Fruit fly (Drosophila melanogaster) whole organism, embryonic: ENCODE data around the gene Hr96.
A peak's percentile ranks its signal among the peaks of the same experiment; 100 is the strongest.

Experiments
- ATbp ChIP-seq: fragments of 200-800 bp; sonication (Bioruptor generic); optimal IDR thresholded peaks from 2 replicates; lab custom pipeline; 2017; ENCODE audit warnings: missing biosample characterization, mild to moderate bottlenecking, missing genetic modification characterization, missing genetic modification reagents
- CG1233 ChIP-seq: fragments of 200-800 bp; sonication (Bioruptor generic); optimal IDR thresholded peaks from 4 replicates; lab custom pipeline; 2018; ENCODE audit warnings: missing biosample characterization, mild to moderate bottlenecking, missing genetic modification characterization
- CG12769 ChIP-seq: fragments of 200-800 bp; sonication (Bioruptor generic); optimal IDR thresholded peaks from 2 replicates; lab custom pipeline; 2019; ENCODE audit warnings: missing biosample characterization, mild to moderate bottlenecking, missing genetic modification characterization, moderate library complexity
- CG31365 ChIP-seq: fragments of 200-800 bp; sonication (Bioruptor generic); optimal IDR thresholded peaks from 2 replicates; lab custom pipeline; 2018; ENCODE audit warnings: missing biosample characterization, mild to moderate bottlenecking, missing genetic modification characterization
- CG32532 ChIP-seq: fragments of 200-800 bp; sonication (Bioruptor generic); IDR thresholded peaks from 2 replicates; pipeline ENCODE4 v1.3.6; 2022; ENCODE audit warnings: missing biosample characterization, missing genetic modification characterization
- CG34376 ChIP-seq: fragments of 200-800 bp; sonication (Bioruptor generic); optimal IDR thresholded peaks from 2 replicates; lab custom pipeline; 2018; ENCODE audit warnings: missing biosample characterization, mild to moderate bottlenecking, missing genetic modification characterization
- CG4820 ChIP-seq: fragments of 200-800 bp; sonication (Bioruptor generic); optimal IDR thresholded peaks from 3 replicates; lab custom pipeline; 2016; ENCODE audit warnings: missing biosample characterization, missing genetic modification characterization
- CG6689 ChIP-seq: fragments of 200-800 bp; sonication (Bioruptor generic); IDR thresholded peaks from 2 replicates; pipeline ENCODE4 v1.3.6; 2022; ENCODE audit warnings: missing biosample characterization, missing genetic modification characterization
- CG7372 ChIP-seq: fragments of 200-800 bp; sonication (Bioruptor generic); IDR thresholded peaks from 2 replicates; pipeline ENCODE4 v1.3.6; 2022; ENCODE audit warnings: missing biosample characterization, missing genetic modification characterization
- CG7987 ChIP-seq: fragments of 200-800 bp; sonication (Bioruptor generic); optimal IDR thresholded peaks from 2 replicates; lab custom pipeline; 2018; ENCODE audit warnings: missing biosample characterization, mild to moderate bottlenecking, missing genetic modification characterization, moderate library complexity
- CG8089 ChIP-seq: fragments of 200-800 bp; sonication (Bioruptor generic); optimal IDR thresholded peaks from 3 replicates; lab custom pipeline; 2016; ENCODE audit warnings: missing biosample characterization, missing genetic modification characterization
- CG9817 ChIP-seq: fragments of 200-800 bp; sonication (Bioruptor generic); optimal IDR thresholded peaks from 2 replicates; lab custom pipeline; 2018; ENCODE audit warnings: missing biosample characterization, mild to moderate bottlenecking, missing genetic modification characterization, moderate library complexity
- CrebB ChIP-seq: fragments of 200-800 bp; sonication (Bioruptor generic); optimal IDR thresholded peaks from 3 replicates; lab custom pipeline; 2018; ENCODE audit warnings: missing biosample characterization, mild to moderate bottlenecking, missing genetic modification characterization
- Dip2 ChIP-seq: fragments of 200-800 bp; sonication (Bioruptor generic); IDR thresholded peaks from 2 replicates; pipeline ENCODE4 v1.3.6; 2022; ENCODE audit warnings: missing biosample characterization, missing genetic modification characterization
- Dref ChIP-seq: fragments of 200-800 bp; sonication (Bioruptor generic); IDR thresholded peaks from 2 replicates; pipeline ENCODE4 v1.3.6; 2022; ENCODE audit warnings: missing biosample characterization, missing genetic modification characterization
- E2f1 ChIP-seq: fragments of 200-800 bp; sonication (Bioruptor generic); IDR thresholded peaks from 2 replicates; pipeline ENCODE4 v1.3.6; 2022; ENCODE audit warnings: missing biosample characterization, missing genetic modification characterization
- Mad ChIP-seq: fragments of 200-800 bp; sonication (Bioruptor generic); optimal IDR thresholded peaks from 2 replicates; lab custom pipeline; 2016; ENCODE audit warnings: missing biosample characterization, missing genetic modification characterization
- NfI ChIP-seq: fragments of 200-800 bp; sonication (Bioruptor generic); optimal IDR thresholded peaks from 3 replicates; lab custom pipeline; 2018; ENCODE audit warnings: missing biosample characterization, mild to moderate bottlenecking, missing genetic modification characterization, moderate library complexity
- Oaz ChIP-seq: fragments of 200-800 bp; sonication (Bioruptor generic); IDR thresholded peaks from 2 replicates; pipeline ENCODE4 v1.3.6; 2022; ENCODE audit warnings: missing biosample characterization, missing genetic modification characterization
- Pdp1 ChIP-seq, 2 experiments: fragments of 200-800 bp; sonication (Bioruptor generic); optimal IDR thresholded peaks; 3 replicates each; lab custom pipeline; 2016; ENCODE audit warnings: missing biosample characterization in 2 of 2, missing genetic modification characterization in 2 of 2, mild to moderate bottlenecking in 1 of 2, moderate library complexity in 1 of 2
- Rfx ChIP-seq: fragments of 200-800 bp; sonication (Bioruptor generic); IDR thresholded peaks from 2 replicates; pipeline ENCODE4 v1.3.6; 2022; ENCODE audit warnings: missing biosample characterization, missing genetic modification characterization
- Sin3A ChIP-seq: fragments of >200 bp; optimal IDR thresholded peaks from 2 replicates; lab custom pipeline; 2018
- Sry-δ ChIP-seq: fragments of 200-800 bp; sonication (Bioruptor generic); optimal IDR thresholded peaks from 2 replicates; lab custom pipeline; 2016; ENCODE audit warnings: missing biosample characterization, missing genetic modification characterization
- Trl ChIP-seq, 3 experiments: fragments of >200 bp in 2 of 3; fragments of 200-800 bp in 1 of 3; sonication (Bioruptor generic) in 1 of 3; optimal IDR thresholded peaks; 2 replicates in 1 of 3; 3 replicates in 2 of 3; lab custom pipeline; 2016 to 2017; ENCODE audit warnings: missing biosample characterization in 1 of 3, missing genetic modification characterization in 1 of 3
- Vsx1 ChIP-seq: fragments of 200-800 bp; sonication (Bioruptor generic); optimal IDR thresholded peaks from 2 replicates; lab custom pipeline; 2017; ENCODE audit warnings: missing biosample characterization, mild to moderate bottlenecking, missing genetic modification characterization, missing genetic modification reagents
- bbx ChIP-seq: fragments of 200-800 bp; sonication (Bioruptor generic); IDR thresholded peaks from 2 replicates; pipeline ENCODE4 v1.3.6; 2022; ENCODE audit warnings: missing biosample characterization, missing genetic modification characterization; ENCODE audit not compliant: partially characterized antibody
- cg ChIP-seq: fragments of 200-800 bp; sonication (Bioruptor generic); optimal IDR thresholded peaks from 3 replicates; lab custom pipeline; 2019; ENCODE audit warnings: missing biosample characterization, mild to moderate bottlenecking, missing genetic modification characterization, moderate library complexity
- ci ChIP-seq: fragments of 200-800 bp; sonication (Bioruptor generic); IDR thresholded peaks from 3 replicates; pipeline ENCODE4 v1.3.6; 2022; ENCODE audit warnings: missing biosample characterization, missing genetic modification characterization
- cwo ChIP-seq: fragments of 200-800 bp; sonication (Bioruptor generic); optimal IDR thresholded peaks from 3 replicates; lab custom pipeline; 2017; ENCODE audit warnings: missing biosample characterization, missing genetic modification characterization, mild to moderate bottlenecking, moderate library complexity, missing genetic modification reagents
- eve ChIP-seq, 2 experiments: fragments of >200 bp; optimal IDR thresholded peaks; 2 replicates each; lab custom pipeline; 2017; ENCODE audit warnings: missing biosample characterization in 2 of 2, missing genetic modification characterization in 2 of 2
- fd64A ChIP-seq: fragments of 200-800 bp; sonication (Bioruptor generic); optimal IDR thresholded peaks from 3 replicates; lab custom pipeline; 2018; ENCODE audit warnings: missing biosample characterization, mild to moderate bottlenecking, missing genetic modification characterization
- grn ChIP-seq: fragments of 200-800 bp; sonication (Bioruptor generic); optimal IDR thresholded peaks from 3 replicates; lab custom pipeline; 2017; ENCODE audit warnings: missing biosample characterization, missing genetic modification characterization
- kah ChIP-seq: fragments of 200-800 bp; sonication (Bioruptor generic); optimal IDR thresholded peaks from 2 replicates; lab custom pipeline; 2018; ENCODE audit warnings: missing biosample characterization, mild to moderate bottlenecking, missing genetic modification characterization
- kay ChIP-seq: fragments of 200-800 bp; sonication (Bioruptor generic); optimal IDR thresholded peaks from 2 replicates; lab custom pipeline; 2016; ENCODE audit warnings: missing biosample characterization, missing genetic modification characterization
- nerfin-2 ChIP-seq: fragments of 200-800 bp; sonication (Bioruptor generic); IDR thresholded peaks from 2 replicates; pipeline ENCODE4 v1.3.6; 2022; ENCODE audit warnings: missing biosample characterization, missing genetic modification characterization; ENCODE audit not compliant: partially characterized antibody
- phol ChIP-seq: fragments of 200-800 bp; sonication (Bioruptor generic); optimal IDR thresholded peaks from 3 replicates; lab custom pipeline; 2018; ENCODE audit warnings: missing biosample characterization, mild to moderate bottlenecking, missing genetic modification characterization, moderate library complexity
- pnt ChIP-seq: fragments of 200-800 bp; sonication (Bioruptor generic); optimal IDR thresholded peaks from 3 replicates; lab custom pipeline; 2016; ENCODE audit warnings: missing biosample characterization, missing genetic modification characterization
- salm ChIP-seq: fragments of 200-800 bp; sonication (Bioruptor generic); optimal IDR thresholded peaks from 2 replicates; lab custom pipeline; 2018; ENCODE audit warnings: missing biosample characterization, mild to moderate bottlenecking, missing genetic modification characterization
- scrt ChIP-seq: fragments of 200-800 bp; sonication (Bioruptor generic); optimal IDR thresholded peaks from 2 replicates; lab custom pipeline; 2018; ENCODE audit warnings: missing biosample characterization, mild to moderate bottlenecking, missing genetic modification characterization, moderate library complexity
- sens ChIP-seq: fragments of 200-800 bp; sonication (Bioruptor generic); peaks from one replicate; lab custom pipeline; 2016; ENCODE audit warnings: missing biosample characterization, missing genetic modification characterization
- sim ChIP-seq: fragments of 200-800 bp; sonication (Bioruptor generic); IDR thresholded peaks from 2 replicates; pipeline ENCODE4 v1.3.6; 2022; ENCODE audit warnings: missing biosample characterization, missing genetic modification characterization
- wdn ChIP-seq: fragments of 200-800 bp; sonication (Bioruptor generic); IDR thresholded peaks from 2 replicates; pipeline ENCODE4 v1.3.6; 2022; ENCODE audit warnings: missing biosample characterization, missing genetic modification characterization
- z ChIP-seq: fragments of 200-800 bp; sonication (Bioruptor generic); IDR thresholded peaks from 3 replicates; pipeline ENCODE4 v1.3.6; 2022; ENCODE audit warnings: missing biosample characterization, missing genetic modification characterization
- zf30C ChIP-seq: fragments of 200-800 bp; sonication (Bioruptor generic); optimal IDR thresholded peaks from 3 replicates; lab custom pipeline; 2018; ENCODE audit warnings: missing biosample characterization, mild to moderate bottlenecking, missing genetic modification characterization

Hr96 gene

DNA sequence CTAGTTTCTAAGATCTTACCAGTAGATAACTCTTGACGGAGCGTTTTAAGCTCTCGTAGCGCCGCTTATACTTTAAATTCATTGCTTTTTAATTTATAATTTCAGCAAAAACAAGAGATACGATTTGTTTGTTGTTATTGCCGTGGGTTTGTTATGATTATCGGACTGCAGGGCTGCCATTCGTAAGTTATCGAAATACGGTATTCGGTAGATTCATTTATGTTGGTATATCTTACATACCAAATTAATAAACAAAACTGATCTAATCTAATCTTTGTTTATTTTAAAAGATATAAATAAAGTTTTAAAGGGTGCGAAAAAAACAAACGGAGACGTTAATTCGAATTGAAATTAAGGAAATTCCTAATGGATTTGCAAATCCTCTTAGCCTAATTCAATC is 31.0 kb downstream of the Hr96 start, which contains the start of the genes CG31111 and stac (continued):
- TF ChIP-seq CG9817 = no peak
- peak; percentile 66 for TF ChIP-seq Dref
- TF ChIP-seq sim (GFP tag; lab: Robert Waterston, UW) = no peak
- no peak for TF ChIP-seq CG6689
- TF ChIP-seq nerfin-2 (GFP tag; lab: Robert Waterston, UW) = no peak
- TF ChIP-seq CG32532 = no peak
- no peak for TF ChIP-seq CG7372 (GFP tag; lab: Robert Waterston, UW)
- no peak for TF ChIP-seq CG4820 (GFP tag; lab: Kevin White, UChicago)

DNA sequence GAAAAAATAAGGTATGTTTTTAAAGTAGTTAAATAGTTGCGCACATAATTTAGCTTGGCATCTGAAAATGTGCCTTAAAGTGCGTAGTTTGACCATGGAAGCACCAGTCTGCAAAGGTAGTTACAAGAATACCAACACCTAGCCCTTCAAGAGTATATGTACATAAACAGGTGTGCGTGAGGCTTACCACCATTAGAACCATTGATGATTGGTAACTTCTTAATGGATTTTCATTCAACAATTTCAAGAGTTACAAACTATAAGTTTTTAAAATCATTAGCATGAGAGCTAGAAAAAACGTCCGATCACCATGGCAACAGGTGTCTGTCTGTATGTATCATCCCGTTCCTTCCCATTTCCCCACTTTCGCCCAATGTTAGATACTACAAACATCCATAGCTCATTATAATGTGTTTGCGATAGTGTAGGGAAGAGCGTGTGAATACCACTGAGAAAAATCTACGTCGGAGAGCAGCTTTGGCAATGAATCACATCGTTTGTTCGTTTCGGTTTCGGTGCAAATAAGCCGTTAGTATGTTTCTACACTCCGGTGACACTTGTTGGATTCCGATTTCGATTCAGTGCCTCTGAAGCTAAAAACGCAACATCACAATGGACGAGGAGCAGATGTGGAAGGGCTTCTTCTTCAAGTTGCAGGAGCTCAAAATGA is 31.6 kb downstream of the Hr96 start:
- TF ChIP-seq CG12769 (peak; percentile 93), ci (GFP tag; lab: Robert Waterston, UW) (0 out of 3 replicates have a peak, but pooled peaks have one; percentile 13), scrt (GFP tag; lab: Kevin White, UChicago) (peak; percentile 28), CG34376 (peak; percentile 14), CG31365 (tag; lab: Kevin White, UChicago) (no peak), grn (peak; percentile 65), Trl (optimal IDR thresholded peaks at IDR 0.05; lab: Kevin White, UChicago) (peak in 1 of 2 experiments; percentile 35), Trl (GFP tag; optimal IDR thresholded peaks at IDR 0.05; lab: Kevin White, UChicago) (no peak), kah (GFP tag; lab: Kevin White, UChicago) (peak; percentile 97), sens (GFP tag; lab: Kevin White, UChicago) (no peak), cg (GFP tag; lab: Kevin White, UChicago) (peak; percentile 52), wdn (GFP tag; lab: Robert Waterston, UW) (no peak), Rfx (GFP tag; lab: Robert Waterston, UW) (peak; percentile 44; the same call in 1 of the 2 replicates), Mad (GFP tag; lab: Kevin White, UChicago) (no peak), Oaz (GFP tag; lab: Robert Waterston, UW) (no peak), kay (GFP tag; lab: Kevin White, UChicago) (peak; percentile 8), ATbp (GFP tag; lab: Kevin White, UChicago) (no peak), eve (GFP tag; optimal IDR thresholded peaks at IDR 0.05; lab: Kevin White, UChicago) (peak in 1 of 2 experiments; percentile 69), Sry-δ (GFP tag; lab: Kevin White, UChicago) (no peak), z (GFP tag; lab: Robert Waterston, UW) (no peak)

dm6 chr3R:25060462-25060861 is 35.4 kb downstream of the Hr96 start:
- TF ChIP-seq CrebB (tag; lab: Kevin White, UChicago) (no peak), Pdp1 (GFP tag; optimal IDR thresholded peaks at IDR 0.05; lab: Kevin White, UChicago) (peak in 1 of 2 experiments; percentile 54), Vsx1 (GFP tag; lab: Kevin White, UChicago) (peak; percentile 71)

DNA sequence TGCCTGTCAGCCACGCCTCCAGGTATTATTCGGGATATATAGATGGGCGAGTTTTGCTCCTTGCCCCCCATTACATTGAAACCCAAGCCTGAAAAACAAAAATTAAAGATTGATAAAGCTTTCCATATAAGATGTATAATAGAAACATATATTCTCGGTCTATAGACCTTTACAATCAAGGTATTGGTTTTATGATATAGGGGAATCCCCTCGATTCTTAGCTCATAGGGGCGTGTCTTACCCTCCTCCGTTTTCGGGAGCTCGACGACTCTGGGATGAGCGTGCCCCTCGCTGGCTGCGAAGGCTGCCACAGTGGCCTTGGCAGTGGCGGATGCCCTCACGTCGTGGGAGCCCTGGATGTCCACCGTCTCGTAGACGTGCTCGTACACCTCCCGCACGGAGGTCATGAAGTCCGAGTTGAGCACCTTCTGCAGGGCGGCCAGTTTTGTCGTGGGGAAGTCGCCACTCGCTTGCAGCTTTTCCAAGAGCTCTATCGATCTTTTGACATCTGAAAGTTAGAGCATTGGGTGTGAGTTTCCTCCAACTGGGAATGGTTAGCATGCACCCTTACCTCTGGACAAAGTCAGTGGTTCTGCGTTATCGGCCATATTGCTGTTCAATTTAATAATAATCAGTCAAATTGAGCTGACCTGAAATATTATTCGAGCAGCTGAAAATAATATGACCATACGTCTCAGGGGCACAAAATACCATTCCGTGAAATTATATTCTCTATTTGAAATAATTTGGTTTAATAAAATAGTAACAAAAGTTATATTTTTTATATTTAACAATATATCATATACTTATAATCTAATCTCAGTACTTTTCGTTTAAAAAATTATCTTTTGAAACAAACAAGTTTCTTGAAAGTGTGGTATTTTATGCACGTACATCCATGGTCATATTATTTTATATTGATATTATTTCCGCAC is 40.1 kb downstream of the Hr96 start, which contains the start of the genes veli and PQBP1:
Gene veli (minus strand): TSS at position 685 of the 935 bp plus-strand sequence.
Gene PQBP1 (plus strand): TSS at position 885 of the 935 bp plus-strand sequence.
- TF ChIP-seq salm (tag; lab: Kevin White, UChicago) (no peak), phol (peak; percentile 3), fd64A (GFP tag; lab: Kevin White, UChicago) (no peak), CG8089 (GFP tag; lab: Kevin White, UChicago) (no peak), cwo (GFP tag; lab: Kevin White, UChicago) (no peak), pnt (GFP tag; lab: Kevin White, UChicago) (no peak), zf30C (GFP tag; lab: Kevin White, UChicago) (no peak), E2f1 (GFP tag; lab: Robert Waterston, UW) (no peak), Sin3A (lab: Kevin White, UChicago) (no peak), scrt (GFP tag; lab: Kevin White, UChicago) (no peak), NfI (GFP tag; lab: Kevin White, UChicago) (no peak), Dip2 (GFP tag; lab: Robert Waterston, UW) (no peak), bbx (peak; percentile 17; the same call in 1 of the 2 replicates), CG7987 (GFP tag; lab: Kevin White, UChicago) (no peak), CG1233 (GFP tag; lab: Kevin White, UChicago) (no peak)
